Fruit fly (Drosophila melanogaster) whole organism, embryonic: ENCODE data around the gene Gbeta76C.

Source experiments
- Adf1 ChIP-seq: fragments of 200-800 bp; sonication (Bioruptor generic); IDR thresholded peaks from 2 replicates; pipeline ENCODE4 v1.3.6; 2022; ENCODE audit warnings: missing biosample characterization, missing genetic modification characterization
- Bgb ChIP-seq: fragments of 200-800 bp; sonication (Bioruptor generic); IDR thresholded peaks from 2 replicates; pipeline ENCODE4 v1.3.6; 2022; ENCODE audit warnings: missing biosample characterization, missing genetic modification characterization; ENCODE audit not compliant: partially characterized antibody
- CG10321 ChIP-seq: fragments of 200-800 bp; sonication (Bioruptor generic); IDR thresholded peaks from 2 replicates; pipeline ENCODE4 v1.3.6; 2022; ENCODE audit warnings: missing biosample characterization, missing genetic modification characterization
- CG14860 ChIP-seq: fragments of 200-800 bp; sonication (Bioruptor generic); IDR thresholded peaks from 3 replicates; pipeline ENCODE4 v1.3.6; 2022; ENCODE audit warnings: missing biosample characterization, missing genetic modification characterization; ENCODE audit not compliant: partially characterized antibody
- CG15601 ChIP-seq: fragments of 200-800 bp; sonication (Bioruptor generic); optimal IDR thresholded peaks from 3 replicates; lab custom pipeline; 2019; ENCODE audit warnings: missing biosample characterization, mild to moderate bottlenecking, missing genetic modification characterization, moderate library complexity
- CG17385 ChIP-seq: fragments of 200-800 bp; sonication (Bioruptor generic); optimal IDR thresholded peaks from 3 replicates; lab custom pipeline; 2018; ENCODE audit warnings: missing biosample characterization, mild to moderate bottlenecking, missing genetic modification characterization
- CG17829 ChIP-seq: fragments of 200-800 bp; optimal IDR thresholded peaks from 2 replicates; lab custom pipeline; 2019; ENCODE audit warnings: missing biosample characterization, mild to moderate bottlenecking, missing genetic modification characterization, moderate library complexity
- CG1832 ChIP-seq: fragments of 200-800 bp; sonication (Bioruptor generic); optimal IDR thresholded peaks from 2 replicates; lab custom pipeline; 2017; ENCODE audit warnings: missing biosample characterization, mild to moderate bottlenecking, missing genetic modification characterization, inconsistent platforms
- CG3995 ChIP-seq: fragments of 200-800 bp; sonication (Bioruptor generic); optimal IDR thresholded peaks from 3 replicates; lab custom pipeline; 2016; ENCODE audit warnings: missing biosample characterization, missing genetic modification characterization
- CG4360 ChIP-seq: fragments of 200-800 bp; sonication (Bioruptor generic); IDR thresholded peaks from 2 replicates; pipeline ENCODE4 v1.3.6; 2022; ENCODE audit warnings: missing biosample characterization, missing genetic modification characterization
- CG7271 ChIP-seq: fragments of 200-800 bp; sonication (Bioruptor generic); optimal IDR thresholded peaks from 2 replicates; lab custom pipeline; 2018; ENCODE audit warnings: missing biosample characterization, mild to moderate bottlenecking, missing genetic modification characterization, moderate library complexity
- CG8478 ChIP-seq: fragments of >200 bp; optimal IDR thresholded peaks from 2 replicates; lab custom pipeline; 2018
- CG8765 ChIP-seq: fragments of 200-800 bp; sonication (Bioruptor generic); IDR thresholded peaks from 2 replicates; pipeline ENCODE4 v1.3.6; 2022; ENCODE audit warnings: missing biosample characterization, missing genetic modification characterization
- CG9932 ChIP-seq: fragments of 200-800 bp; sonication (Bioruptor generic); IDR thresholded peaks from 2 replicates; pipeline ENCODE4 v1.3.6; 2022; ENCODE audit warnings: missing biosample characterization, missing genetic modification characterization
- CoRest ChIP-seq: fragments of 200-800 bp; sonication (Bioruptor generic); optimal IDR thresholded peaks from 3 replicates; lab custom pipeline; 2018; ENCODE audit warnings: missing biosample characterization, mild to moderate bottlenecking, missing genetic modification characterization, moderate library complexity
- D ChIP-seq, 2 experiments: fragments of 200-800 bp in 1 of 2; fragments of >200 bp in 1 of 2; sonication (Bioruptor generic) in 1 of 2; optimal IDR thresholded peaks; 2 replicates in 1 of 2; 3 replicates in 1 of 2; lab custom pipeline; 2017; ENCODE audit warnings: mild to moderate bottlenecking in 1 of 2, missing biosample characterization in 1 of 2, missing genetic modification characterization in 1 of 2, missing genetic modification reagents in 1 of 2
- Dip3 ChIP-seq: fragments of 200-800 bp; sonication (Bioruptor generic); optimal IDR thresholded peaks from 3 replicates; lab custom pipeline; 2016; ENCODE audit warnings: missing biosample characterization, missing genetic modification characterization
- Fer3 ChIP-seq: fragments of 200-800 bp; sonication (Bioruptor generic); optimal IDR thresholded peaks from 2 replicates; lab custom pipeline; 2018; ENCODE audit warnings: missing biosample characterization, mild to moderate bottlenecking, missing genetic modification characterization, moderate library complexity
- Lpt ChIP-seq: fragments of >200 bp; optimal IDR thresholded peaks from 2 replicates; lab custom pipeline; 2018; ENCODE audit warnings: missing biosample characterization, missing genetic modification characterization
- Med ChIP-seq: fragments of 200-800 bp; sonication (Bioruptor generic); peaks from one replicate; lab custom pipeline; 2016; ENCODE audit warnings: missing biosample characterization, missing genetic modification characterization, mild to moderate bottlenecking, inconsistent platforms, moderate library complexity
- Nf-YA ChIP-seq: fragments of 200-800 bp; sonication (Bioruptor generic); IDR thresholded peaks from 2 replicates; pipeline ENCODE4 v1.3.6; 2022; ENCODE audit warnings: missing biosample characterization, missing genetic modification characterization
- Nf-YB ChIP-seq: fragments of 200-800 bp; sonication (Bioruptor generic); optimal IDR thresholded peaks from 3 replicates; lab custom pipeline; 2019; ENCODE audit warnings: missing biosample characterization, mild to moderate bottlenecking, missing genetic modification characterization, moderate library complexity
- Nf-YC ChIP-seq: fragments of 200-800 bp; optimal IDR thresholded peaks from 3 replicates; lab custom pipeline; 2019; ENCODE audit warnings: missing biosample characterization, mild to moderate bottlenecking, missing genetic modification characterization, moderate library complexity
- Opbp ChIP-seq: fragments of 200-800 bp; sonication (Bioruptor generic); IDR thresholded peaks from 3 replicates; pipeline ENCODE4 v1.3.6; 2022; ENCODE audit warnings: missing biosample characterization, missing genetic modification characterization; ENCODE audit not compliant: partially characterized antibody
- Trl ChIP-seq, 3 experiments: fragments of >200 bp in 2 of 3; fragments of 200-800 bp in 1 of 3; sonication (Bioruptor generic) in 1 of 3; optimal IDR thresholded peaks; 2 replicates in 1 of 3; 3 replicates in 2 of 3; lab custom pipeline; 2016 to 2017; ENCODE audit warnings: missing biosample characterization in 1 of 3, missing genetic modification characterization in 1 of 3
- abd-A ChIP-seq: fragments of 200-800 bp; sonication (Bioruptor generic); optimal IDR thresholded peaks from 3 replicates; lab custom pipeline; 2019; ENCODE audit warnings: missing biosample characterization, mild to moderate bottlenecking, missing genetic modification characterization, moderate library complexity
- ac ChIP-seq: fragments of 200-800 bp; sonication (Bioruptor generic); optimal IDR thresholded peaks from 3 replicates; lab custom pipeline; 2017; ENCODE audit warnings: missing biosample characterization, mild to moderate bottlenecking, missing genetic modification characterization
- cg ChIP-seq: fragments of 200-800 bp; sonication (Bioruptor generic); optimal IDR thresholded peaks from 3 replicates; lab custom pipeline; 2019; ENCODE audit warnings: missing biosample characterization, mild to moderate bottlenecking, missing genetic modification characterization, moderate library complexity
- chinmo ChIP-seq: fragments of 200-800 bp; sonication (Bioruptor generic); IDR thresholded peaks from 4 replicates; pipeline ENCODE4 v1.3.6; 2022; ENCODE audit warnings: missing biosample characterization, missing genetic modification characterization; ENCODE audit not compliant: partially characterized antibody
- chm ChIP-seq: fragments of 200-800 bp; sonication (Bioruptor generic); IDR thresholded peaks from 2 replicates; pipeline ENCODE4 v1.3.6; 2022; ENCODE audit warnings: missing biosample characterization, missing genetic modification characterization
- dimm ChIP-seq: fragments of 200-800 bp; sonication (Bioruptor generic); IDR thresholded peaks from 2 replicates; pipeline ENCODE4 v1.3.6; 2022; ENCODE audit warnings: missing biosample characterization, missing genetic modification characterization
- ewg ChIP-seq: fragments of 200-800 bp; sonication (Bioruptor generic); optimal IDR thresholded peaks from 3 replicates; lab custom pipeline; 2017; ENCODE audit warnings: mild to moderate bottlenecking, missing biosample characterization, missing genetic modification reagents, missing genetic modification characterization
- gcm ChIP-seq: fragments of 200-800 bp; sonication (Bioruptor generic); optimal IDR thresholded peaks from 2 replicates; lab custom pipeline; 2019; ENCODE audit warnings: missing biosample characterization, mild to moderate bottlenecking, missing genetic modification characterization, moderate library complexity
- hb ChIP-seq: fragments of 200-800 bp; sonication (Bioruptor generic); IDR thresholded peaks from 3 replicates; pipeline ENCODE4 v1.3.6; 2022; ENCODE audit warnings: missing biosample characterization, missing genetic modification characterization; ENCODE audit not compliant: partially characterized antibody
- hth ChIP-seq: fragments of >200 bp; optimal IDR thresholded peaks from 2 replicates; lab custom pipeline; 2017; ENCODE audit warnings: inconsistent platforms
- lov ChIP-seq, 2 experiments: fragments of 200-800 bp in 1 of 2; fragments of >200 bp in 1 of 2; sonication (Bioruptor generic) in 1 of 2; IDR thresholded peaks in 1 of 2; optimal IDR thresholded peaks in 1 of 2; 2 replicates in 1 of 2; 3 replicates in 1 of 2; pipeline versions ENCODE4 v1.3.6 to Lab custom; 2017 to 2022; ENCODE audit warnings: missing biosample characterization in 1 of 2, missing genetic modification characterization in 1 of 2
- nerfin-1 ChIP-seq: fragments of 200-800 bp; sonication (Bioruptor generic); optimal IDR thresholded peaks from 3 replicates; lab custom pipeline; 2019; ENCODE audit warnings: missing biosample characterization, mild to moderate bottlenecking, missing genetic modification characterization, moderate library complexity
- nom ChIP-seq: fragments of 200-800 bp; sonication (Bioruptor generic); optimal IDR thresholded peaks from 2 replicates; lab custom pipeline; 2017; ENCODE audit warnings: missing biosample characterization, missing genetic modification characterization, mild to moderate bottlenecking, moderate library complexity, missing genetic modification reagents
- phol ChIP-seq: fragments of 200-800 bp; sonication (Bioruptor generic); optimal IDR thresholded peaks from 3 replicates; lab custom pipeline; 2018; ENCODE audit warnings: missing biosample characterization, mild to moderate bottlenecking, missing genetic modification characterization, moderate library complexity
- pros ChIP-seq: fragments of 200-800 bp; sonication (Bioruptor generic); optimal IDR thresholded peaks from 3 replicates; lab custom pipeline; 2019; ENCODE audit warnings: missing biosample characterization, mild to moderate bottlenecking, missing genetic modification characterization, moderate library complexity
- row ChIP-seq: fragments of 200-800 bp; sonication (Bioruptor generic); IDR thresholded peaks from 3 replicates; pipeline ENCODE4 v1.3.6; 2022; ENCODE audit warnings: missing biosample characterization, missing genetic modification characterization
- salm ChIP-seq: fragments of 200-800 bp; sonication (Bioruptor generic); optimal IDR thresholded peaks from 2 replicates; lab custom pipeline; 2018; ENCODE audit warnings: missing biosample characterization, mild to moderate bottlenecking, missing genetic modification characterization
- sens ChIP-seq: fragments of 200-800 bp; sonication (Bioruptor generic); peaks from one replicate; lab custom pipeline; 2016; ENCODE audit warnings: missing biosample characterization, missing genetic modification characterization
- sr ChIP-seq: fragments of 200-800 bp; sonication (Bioruptor generic); IDR thresholded peaks from 3 replicates; pipeline ENCODE4 v1.3.6; 2022; ENCODE audit warnings: missing biosample characterization, missing genetic modification characterization
- twi ChIP-seq: fragments of 200-800 bp; optimal IDR thresholded peaks from 2 replicates; lab custom pipeline; 2019; ENCODE audit warnings: missing biosample characterization, mild to moderate bottlenecking, missing genetic modification characterization, moderate library complexity
- zen ChIP-seq: fragments of 200-800 bp; sonication (Bioruptor generic); optimal IDR thresholded peaks from 3 replicates; lab custom pipeline; 2018; ENCODE audit warnings: missing biosample characterization, mild to moderate bottlenecking, missing genetic modification characterization, moderate library complexity
- zen2 ChIP-seq: fragments of 200-800 bp; sonication (Bioruptor generic); IDR thresholded peaks from 3 replicates; pipeline ENCODE4 v1.3.6; 2022; ENCODE audit warnings: missing biosample characterization, missing genetic modification characterization; ENCODE audit not compliant: partially characterized antibody

Gene Gbeta76C

DNA sequence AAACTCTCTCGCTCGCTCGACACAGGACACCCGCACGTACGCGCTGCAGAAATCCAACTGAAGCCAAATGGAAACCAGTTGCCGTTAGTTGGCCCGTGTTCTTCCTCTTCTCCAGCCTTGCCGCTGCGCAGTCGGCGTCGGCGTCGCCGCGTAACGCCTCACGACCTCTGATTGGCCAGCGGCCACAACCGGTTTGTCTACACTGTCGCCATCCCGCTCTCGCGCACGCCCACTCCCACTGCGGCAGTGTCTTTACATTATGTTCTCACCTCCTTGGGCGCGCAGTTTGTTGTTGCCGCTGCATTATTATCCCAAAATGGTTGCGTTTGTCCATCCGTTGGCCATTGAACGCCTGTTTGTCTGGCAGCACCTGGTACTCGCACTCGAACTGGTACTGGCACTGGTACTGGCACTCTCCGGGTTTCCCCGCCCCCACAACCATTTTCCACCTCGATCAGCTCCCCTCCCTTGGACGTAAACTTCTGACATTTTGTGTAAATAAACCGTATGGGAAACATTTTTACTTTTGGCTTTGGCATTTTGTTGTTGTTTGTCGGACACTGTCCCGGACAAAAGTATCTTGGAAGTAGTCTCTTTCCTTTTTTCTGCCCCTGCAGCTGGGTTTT, 23.7 kb upstream of the Gbeta76C start, which contains the start of gene tey:
tey (minus strand) TSS at position 500 of the 626 bp plus-strand sequence.
- TF ChIP-seq Dip3 (GFP tag; lab: Kevin White, UChicago), result no peak
- TF ChIP-seq row (GFP tag; lab: Robert Waterston, UW), result no peak
- TF ChIP-seq zen (tag; lab: Kevin White, UChicago), result peak; percentile 29
- peak; percentile 25 for TF ChIP-seq phol
- peak; percentile 69 for TF ChIP-seq CG8478 (lab: Kevin White, UChicago)
- TF ChIP-seq Opbp (GFP tag; lab: Robert Waterston, UW), result 0 out of 3 replicates have a peak, but pooled peaks have one; percentile 20
- TF ChIP-seq sr (GFP tag; lab: Robert Waterston, UW), result peak; percentile 56; the same call in 2 of the 3 replicates
- no peak for TF ChIP-seq hth (lab: Kevin White, UChicago)
- peak; percentile 96 for TF ChIP-seq Adf1 (GFP tag; lab: Robert Waterston, UW)
- peak; percentile 12 for TF ChIP-seq nom (GFP tag; lab: Kevin White, UChicago)
- TF ChIP-seq Trl (optimal IDR thresholded peaks at IDR 0.05; lab: Kevin White, UChicago), result peak in 1 of 2 experiments; percentile 5
- no peak for TF ChIP-seq Trl (GFP tag; optimal IDR thresholded peaks at IDR 0.05; lab: Kevin White, UChicago)
- no peak for TF ChIP-seq hb (GFP tag; lab: Robert Waterston, UW)
- TF ChIP-seq CG1832 (GFP tag; lab: Kevin White, UChicago), result peak; percentile 89
- TF ChIP-seq Lpt (GFP tag; lab: Kevin White, UChicago), result no peak
- no peak for TF ChIP-seq dimm (GFP tag; lab: Robert Waterston, UW)
- no peak for TF ChIP-seq lov (optimal IDR thresholded peaks at IDR 0.05; lab: Kevin White, UChicago)
- 0 out of 3 replicates have a peak, but pooled peaks have one; percentile 11 for TF ChIP-seq lov (GFP tag; IDR thresholded peaks at IDR 0.05; lab: Robert Waterston, UW)
- peak; percentile 11 for TF ChIP-seq CG7271 (tag; lab: Kevin White, UChicago)
- TF ChIP-seq gcm (GFP tag; lab: Kevin White, UChicago), result peak; percentile 43
- 0 out of 2 replicates have a peak, but pooled peaks have one; percentile 35 for TF ChIP-seq chm (GFP tag; lab: Robert Waterston, UW)
- peak; percentile 99 for TF ChIP-seq Nf-YB
- no peak for TF ChIP-seq salm (tag; lab: Kevin White, UChicago)
- TF ChIP-seq Bgb (GFP tag; lab: Robert Waterston, UW), result peak; percentile 16; the same call in 1 of the 2 replicates
- peak; percentile 99 for TF ChIP-seq Nf-YC (tag; lab: Kevin White, UChicago)
- no peak for TF ChIP-seq CG14860 (GFP tag; lab: Robert Waterston, UW)
- TF ChIP-seq CG9932 (GFP tag; lab: Robert Waterston, UW), result no peak
- TF ChIP-seq CoRest (tag; lab: Kevin White, UChicago), result peak; percentile 22
- TF ChIP-seq CG10321, result peak; percentile 96
- TF ChIP-seq twi, result peak; percentile 12
- 0 out of 4 replicates have a peak, but pooled peaks have one; percentile 36 for TF ChIP-seq chinmo
- TF ChIP-seq D (optimal IDR thresholded peaks at IDR 0.05; lab: Kevin White, UChicago), result peak; percentile 61
- TF ChIP-seq D (GFP tag; optimal IDR thresholded peaks at IDR 0.05; lab: Kevin White, UChicago), result no peak
- TF ChIP-seq sens (GFP tag; lab: Kevin White, UChicago), result peak; percentile 31
- TF ChIP-seq nerfin-1 (tag; lab: Kevin White, UChicago), result peak; percentile 27
- peak; percentile 43 for TF ChIP-seq pros (GFP tag; lab: Kevin White, UChicago)
- peak; percentile 94 for TF ChIP-seq CG4360
- peak; percentile 64 for TF ChIP-seq ewg (GFP tag; lab: Kevin White, UChicago)
- TF ChIP-seq CG17385 (GFP tag; lab: Kevin White, UChicago), result peak; percentile 90
- TF ChIP-seq CG3995, result no peak
- TF ChIP-seq Fer3 (tag; lab: Kevin White, UChicago), result no peak
- peak; percentile 1 for TF ChIP-seq abd-A (tag; lab: Kevin White, UChicago)
- TF ChIP-seq ac, result peak; percentile 37
- TF ChIP-seq cg (GFP tag; lab: Kevin White, UChicago), result peak; percentile 19
- TF ChIP-seq CG17829 (tag; lab: Kevin White, UChicago), result peak; percentile 5
- 0 out of 3 replicates have a peak, but pooled peaks have one; percentile 37 for TF ChIP-seq zen2 (GFP tag; lab: Robert Waterston, UW)
- no peak for TF ChIP-seq CG15601 (tag; lab: Kevin White, UChicago)
- TF ChIP-seq CG8765, result peak; percentile 22; the same call in 1 of the 2 replicates
- TF ChIP-seq Nf-YA (GFP tag; lab: Robert Waterston, UW), result peak; percentile 91
- TF ChIP-seq Med (GFP tag; lab: Kevin White, UChicago), result peak; percentile 8
